Worm (Caenorhabditis elegans) whole organism, L1 larva: ENCODE data around the gene C09H5.7.

ENCODE experiments used
- ceh-63 ChIP-seq: fragments of 200-800 bp; sonication (Bioruptor generic); optimal IDR thresholded peaks from 2 replicates; lab custom pipeline; 2018; ENCODE audit warnings: mild to moderate bottlenecking, missing genetic modification characterization, missing compliant biosample characterization
- ceh-88 ChIP-seq: fragments of 200-800 bp; sonication (Bioruptor generic); IDR thresholded peaks from 2 replicates; pipeline ENCODE4 v1.3.6; 2022; ENCODE audit warnings: missing genetic modification characterization, missing compliant biosample characterization
- isw-1 ChIP-seq: fragments of 200-800 bp; sonication (Bioruptor generic); IDR thresholded peaks from 2 replicates; pipeline ENCODE4 v1.3.6; 2022; ENCODE audit warnings: missing genetic modification characterization, missing compliant biosample characterization
- nhr-77 ChIP-seq: fragments of 150-350 bp; optimal IDR thresholded peaks from 2 replicates; lab custom pipeline; 2014; ENCODE audit warnings: missing biosample characterization, missing genetic modification characterization
- nhr-90 ChIP-seq: sonication (generic microtip); optimal IDR thresholded peaks from 2 replicates; lab custom pipeline; 2016; ENCODE audit warnings: mild to moderate bottlenecking, missing genetic modification characterization, missing compliant biosample characterization; ENCODE audit not compliant: poor library complexity
- snpc-4 ChIP-seq: fragments of 150-350 bp; optimal IDR thresholded peaks from 2 replicates; lab custom pipeline; 2014; ENCODE audit warnings: missing biosample characterization, missing genetic modification characterization

ce11 chrV:8039085-8039525, 45.9 kb downstream of the C09H5.7 start:
- TF ChIP-seq nhr-90 (tag; lab: Kevin White, UChicago) = peak; percentile 66
- no peak for TF ChIP-seq ceh-63
- TF ChIP-seq nhr-77 = no peak
- no peak for TF ChIP-seq ceh-88
- TF ChIP-seq snpc-4 (tag; lab: Kevin White, UChicago) = no peak
- TF ChIP-seq isw-1 (GFP tag; lab: Robert Waterston, UW) = no peak
